Fruit fly (Drosophila melanogaster): ENCODE data around the gene CG46412.

The CG46412 gene

dm6 chr3L:11528397-11528923 is 35.4 kb downstream of the CG46412 start:
- TF ChIP-seq CG11294 (GFP tag; IDR thresholded peaks at IDR 0.05) = no peak
- TF ChIP-seq CG31627 (GFP tag; optimal IDR thresholded peaks at IDR 0.05) = no peak
- TF ChIP-seq CG15336 (GFP tag; IDR thresholded peaks at IDR 0.05) = 0 out of 2 replicates have a peak, but pooled peaks have one; percentile 17
- TF ChIP-seq Eip78C (GFP tag) = peak; percentile 33
- TF ChIP-seq CG11902 (GFP tag; optimal IDR thresholded peaks at IDR 0.05) = no peak
- no peak for TF ChIP-seq CG3919 (GFP tag; optimal IDR thresholded peaks at IDR 0.05)
- no peak for TF ChIP-seq svp (GFP tag)
- TF ChIP-seq Sox15 (GFP tag; optimal IDR thresholded peaks at IDR 0.05) = no peak
- TF ChIP-seq CG10631 (GFP tag; optimal IDR thresholded peaks at IDR 0.05) = no peak
- TF ChIP-seq ss (GFP tag; optimal IDR thresholded peaks at IDR 0.05) = no peak
- no peak for TF ChIP-seq CG9139 (GFP tag; optimal IDR thresholded peaks at IDR 0.05)
- no peak for TF ChIP-seq spab (GFP tag; optimal IDR thresholded peaks at IDR 0.05)
- TF ChIP-seq fkh (GFP tag; optimal IDR thresholded peaks at IDR 0.05) = peak; percentile 90
- TF ChIP-seq Eip93F (GFP tag; optimal IDR thresholded peaks at IDR 0.05) = no peak
- peak; percentile 60 for TF ChIP-seq vri (GFP tag; optimal IDR thresholded peaks at IDR 0.05)
- no peak for TF ChIP-seq dsx (GFP tag; optimal IDR thresholded peaks at IDR 0.05; ENCODE audit: poor library complexity, severe bottlenecking)

dm6 chr3L:11526644-11527184 is 37.2 kb downstream of the CG46412 start:
- TF ChIP-seq svp (GFP tag) (peak; percentile 72), vri (GFP tag; optimal IDR thresholded peaks at IDR 0.05) (peak; percentile 7), Sox14 (GFP tag; optimal IDR thresholded peaks at IDR 0.05) (peak; percentile 11), CG11294 (GFP tag; IDR thresholded peaks at IDR 0.05) (no peak), CG6792 (GFP tag; optimal IDR thresholded peaks at IDR 0.05) (no peak), topi (GFP tag; optimal IDR thresholded peaks at IDR 0.05) (no peak)

- TF ChIP-seq esn (GFP tag; optimal IDR thresholded peaks at IDR 0.05) (peak; percentile 29), Met (GFP tag; optimal IDR thresholded peaks at IDR 0.05) (peak; percentile 3), Eip78C (GFP tag) (peak; percentile 20), CG6854 (GFP tag; optimal IDR thresholded peaks at IDR 0.05) (peak; percentile 19), fkh (GFP tag; optimal IDR thresholded peaks at IDR 0.05) (peak; percentile 30), CG7368 (GFP tag; optimal IDR thresholded peaks at IDR 0.05) (no peak), svp (GFP tag) (peak; percentile 96), CG11294 (GFP tag; IDR thresholded peaks at IDR 0.05) (no peak), vri (GFP tag; optimal IDR thresholded peaks at IDR 0.05) (peak; percentile 78)
Observed at dm6 chr3L:11525765-11526164, 38.1 kb downstream of the CG46412 start.

- TF ChIP-seq Eip78C (GFP tag) (peak; percentile 8), CG15336 (GFP tag; IDR thresholded peaks at IDR 0.05) (no peak), CG10631 (GFP tag; optimal IDR thresholded peaks at IDR 0.05) (no peak), net (GFP tag; optimal IDR thresholded peaks at IDR 0.05) (no peak), acj6 (GFP tag; optimal IDR thresholded peaks at IDR 0.05) (no peak)
Observed at dm6 chr3L:11523286-11523685, 40.6 kb downstream of the CG46412 start.

dm6 chr3L:11522613-11523012 is 41.3 kb downstream of the CG46412 start, which contains the start of the genes CG11714 and Fuca:
Gene CG11714, minus strand, starts transcription at chr3L:11522713.
Gene Fuca, minus strand, starts transcription at chr3L:11522713.
- no peak for TF ChIP-seq CG6808 (GFP tag; optimal IDR thresholded peaks at IDR 0.05)
- no peak for TF ChIP-seq CG4318 (GFP tag; optimal IDR thresholded peaks at IDR 0.05)
- no peak for TF ChIP-seq achi (GFP tag; optimal IDR thresholded peaks at IDR 0.05)
- no peak for TF ChIP-seq CG6854 (GFP tag; optimal IDR thresholded peaks at IDR 0.05)
- TF ChIP-seq Eip78C (GFP tag) = no peak
- no peak for TF ChIP-seq Sox14 (GFP tag; optimal IDR thresholded peaks at IDR 0.05)
- no peak for TF ChIP-seq topi (GFP tag; optimal IDR thresholded peaks at IDR 0.05)
- TF ChIP-seq fd59A (GFP tag; optimal IDR thresholded peaks at IDR 0.05) = no peak
- no peak for TF ChIP-seq cyc (GFP tag; optimal IDR thresholded peaks at IDR 0.05)
- no peak for TF ChIP-seq fd85E (GFP tag; optimal IDR thresholded peaks at IDR 0.05)
- no peak for TF ChIP-seq CG8319 (GFP tag; optimal IDR thresholded peaks at IDR 0.05)
- no peak for TF ChIP-seq CG3919 (GFP tag; optimal IDR thresholded peaks at IDR 0.05)
- TF ChIP-seq Blimp-1 (GFP tag; optimal IDR thresholded peaks at IDR 0.05) = no peak
- no peak for TF ChIP-seq Hr38 (GFP tag; optimal IDR thresholded peaks at IDR 0.05)
- no peak for TF ChIP-seq Hr39 (GFP tag; optimal IDR thresholded peaks at IDR 0.05)
- TF ChIP-seq Gug (GFP tag; IDR thresholded peaks at IDR 0.05) = no peak
- TF ChIP-seq Smox (GFP tag; optimal IDR thresholded peaks at IDR 0.05) = no peak
- no peak for TF ChIP-seq CG6792 (GFP tag; optimal IDR thresholded peaks at IDR 0.05)
